Fruit fly (Drosophila melanogaster) whole organism, larva: ENCODE results near the gene Pgam5.

Experiments
- noc ChIP-seq: fragments of 200-800 bp; sonication (Bioruptor generic); optimal IDR thresholded peaks from 3 replicates; lab custom pipeline; 2019; ENCODE audit warnings: missing biosample characterization, mild to moderate bottlenecking, missing genetic modification characterization, moderate library complexity

The Pgam5 gene

DNA sequence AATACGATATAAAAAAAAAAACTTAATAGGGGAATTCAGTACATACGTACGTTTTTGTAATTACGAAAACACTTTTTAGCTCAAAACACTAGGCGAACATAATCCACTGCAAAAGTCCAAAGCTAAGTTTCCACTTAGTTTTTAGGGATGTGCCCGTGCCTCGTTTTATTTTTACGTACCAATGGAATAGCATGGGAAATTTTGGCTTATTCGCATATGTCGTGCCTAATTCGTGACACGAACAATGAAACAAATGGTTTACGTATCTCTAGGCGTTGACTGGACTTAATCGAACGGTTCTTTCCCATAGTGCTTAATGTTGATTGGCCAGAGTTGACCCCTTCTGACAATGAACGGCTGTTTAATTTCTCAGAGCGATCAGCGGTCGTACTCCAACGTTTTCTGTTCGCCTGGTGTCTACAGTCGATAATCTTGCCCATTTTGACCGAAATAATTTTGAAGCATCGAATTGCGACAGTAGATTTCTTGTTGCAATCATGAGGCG is 6.3 kb upstream of the Pgam5 start, which contains the start of gene CG14818:
TSS of gene CG14818 (minus strand) at position 169 of the 505 bp plus-strand sequence.
- TF ChIP-seq noc (tag; lab: Kevin White, UChicago) = peak; percentile 72

DNA sequence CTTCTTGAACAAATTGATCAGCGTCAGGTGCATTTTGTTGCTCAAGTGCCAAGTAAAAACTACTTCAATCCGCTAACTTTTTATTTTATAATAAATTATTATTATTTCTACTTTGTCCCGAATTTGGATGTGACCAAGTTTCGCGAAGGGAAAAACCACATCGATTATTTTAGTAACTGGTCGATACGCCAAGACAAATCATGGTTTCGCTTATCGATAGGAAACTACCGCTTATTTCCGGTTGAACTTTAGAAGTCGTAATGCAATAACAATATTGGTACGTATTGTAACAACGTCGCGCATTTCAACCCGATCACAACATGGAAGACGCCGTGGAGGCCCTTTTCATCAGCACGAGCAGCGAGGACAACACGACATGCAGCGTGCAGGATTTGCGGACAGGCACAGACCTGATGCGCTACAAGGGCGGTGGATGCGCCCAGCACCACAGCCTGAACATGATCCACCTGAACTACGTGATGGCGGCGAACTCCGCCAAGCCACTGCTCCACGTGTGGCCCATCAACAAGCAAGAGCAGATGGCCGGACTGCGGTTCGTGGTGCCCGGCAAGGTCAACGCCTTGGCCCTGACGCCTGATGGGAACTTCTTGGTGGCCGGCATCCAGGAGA is 3.9 kb upstream of the Pgam5 start, which contains the start of the genes CG14817 and CG14805:
TSS of gene CG14817 (minus strand) at position 164 of the 630 bp plus-strand sequence.
TSS of gene CG14805 (plus strand) at position 211 of the 630 bp plus-strand sequence.
- TF ChIP-seq noc (tag; lab: Kevin White, UChicago) = peak; percentile 51

DNA sequence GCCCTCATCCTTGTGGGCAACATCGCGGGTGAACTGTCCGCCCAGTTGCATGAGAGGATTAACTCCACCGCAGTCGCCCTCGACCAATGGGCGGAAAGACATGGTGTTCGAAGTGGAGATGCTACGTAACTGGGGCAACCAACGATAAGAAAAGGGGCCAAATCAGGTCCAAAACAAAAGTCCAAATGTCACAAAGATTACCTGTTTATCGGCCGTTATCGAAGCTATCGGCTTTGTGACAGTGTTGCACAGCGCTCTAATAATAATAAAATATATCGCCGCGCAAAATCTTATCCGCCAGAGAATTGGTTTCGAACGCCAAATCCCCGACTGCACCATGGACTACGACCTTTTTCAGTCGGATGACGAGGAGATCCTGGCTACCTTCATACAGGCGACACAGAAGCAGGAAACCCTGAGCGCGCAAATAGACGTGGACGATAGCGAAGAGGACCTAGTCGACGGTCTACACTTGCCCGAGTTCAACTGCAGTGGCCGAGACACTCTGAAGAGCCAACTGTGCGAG is 4.7 kb downstream of the Pgam5 start, which contains the start of the genes CG14803 and Pex5:
TSS of gene CG14803 (plus strand) at position 285 of the 526 bp plus-strand sequence.
TSS of gene Pex5 (minus strand) at position 476 of the 526 bp plus-strand sequence.
- TF ChIP-seq noc (tag; lab: Kevin White, UChicago) = peak; percentile 17

DNA sequence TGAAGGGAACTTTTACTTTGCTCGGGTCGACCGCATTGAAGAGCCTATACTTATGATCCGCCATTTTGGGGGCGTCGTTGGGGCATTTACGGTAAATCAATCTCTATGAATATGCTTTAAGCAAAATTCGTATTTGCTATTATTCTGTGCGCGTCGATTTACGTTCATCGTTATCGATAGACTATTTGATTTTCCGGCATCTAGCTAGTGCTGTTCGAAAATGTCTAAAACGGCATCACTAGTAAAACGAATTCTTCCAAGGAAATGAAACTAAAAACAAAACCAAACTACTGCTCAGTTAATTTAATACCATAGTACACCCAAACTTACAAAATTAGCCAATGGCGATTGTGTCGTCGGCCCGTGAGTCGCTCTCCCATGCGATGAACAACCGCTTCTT is 7.7 kb downstream of the Pgam5 start, which contains the start of the genes Gcna and MED18:
TSS of gene Gcna (minus strand) at position 163 of the 400 bp plus-strand sequence.
TSS of gene MED18 (plus strand) at position 237 of the 400 bp plus-strand sequence.
- no peak for TF ChIP-seq noc (tag; lab: Kevin White, UChicago)

DNA sequence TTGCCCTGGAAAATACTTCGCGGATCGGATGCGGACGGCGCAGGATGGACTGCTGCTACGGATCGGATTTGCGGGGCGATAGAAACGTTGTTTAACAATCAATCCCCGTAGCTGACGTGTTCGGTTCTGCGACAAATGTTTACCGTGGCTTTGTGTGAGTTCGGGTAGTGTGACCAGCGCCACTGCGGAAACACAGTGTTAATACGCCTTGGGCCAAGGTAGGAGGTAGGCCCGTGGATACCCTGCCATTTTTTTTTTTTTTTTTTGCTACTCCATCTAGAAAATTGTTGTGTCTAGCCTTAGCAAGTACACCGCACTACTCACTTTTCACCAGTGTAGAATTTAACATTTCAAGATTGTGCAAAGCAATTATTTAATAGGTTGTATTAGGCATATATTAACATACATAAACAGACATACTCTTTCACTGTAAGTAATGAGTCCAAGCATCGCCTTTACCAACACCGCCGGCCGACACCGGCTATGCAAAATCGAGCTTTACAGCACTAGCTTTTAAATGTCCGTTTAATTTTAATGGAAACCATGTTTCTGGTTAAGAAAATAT is 11.7 kb downstream of the Pgam5 start, which contains the start of gene deltaCOP:
TSS of gene deltaCOP (minus strand) at position 171 of the 565 bp plus-strand sequence.
- peak; percentile 67 for TF ChIP-seq noc (tag; lab: Kevin White, UChicago)

DNA sequence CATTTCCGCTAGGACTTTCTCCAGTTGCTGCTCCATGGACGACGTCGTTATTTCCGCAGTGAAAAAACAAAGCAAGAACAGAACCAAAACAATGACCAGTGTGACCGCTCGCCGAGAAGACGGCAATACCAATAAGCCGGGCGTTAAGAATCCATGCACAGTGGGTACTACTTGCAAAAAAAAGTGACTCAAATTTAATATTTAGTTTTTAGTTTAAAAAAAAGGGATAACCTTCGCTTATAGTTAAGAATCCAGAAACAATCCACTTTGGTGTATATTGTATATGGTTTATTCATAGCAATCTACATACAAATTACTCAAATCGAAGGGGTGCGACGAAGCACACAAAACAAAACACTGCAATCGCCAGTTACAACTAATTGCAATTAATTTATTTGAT is 14.5 kb downstream of the Pgam5 start, which contains the start of gene Lamtor5:
TSS of gene Lamtor5 (minus strand) at position 105 of the 400 bp plus-strand sequence.
- TF ChIP-seq noc (tag; lab: Kevin White, UChicago) = peak; percentile 24

DNA sequence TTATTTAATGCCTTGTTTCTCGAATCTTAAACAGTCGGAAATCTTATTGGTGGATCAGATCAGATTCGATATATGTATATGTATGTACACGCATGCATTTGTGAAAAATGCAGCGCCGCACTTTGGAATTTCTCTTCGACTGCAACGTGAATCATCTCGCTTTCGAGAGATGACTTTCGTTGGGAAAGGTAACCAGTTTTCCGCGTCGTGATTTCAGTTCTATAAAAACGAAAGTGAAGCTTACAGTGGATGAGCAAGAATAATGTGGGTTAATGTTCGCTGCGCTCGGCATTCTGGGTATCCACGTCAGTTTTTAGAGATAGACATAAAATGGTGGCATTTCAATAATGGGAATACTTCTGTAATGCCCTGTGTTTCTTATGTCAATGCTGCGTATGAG is 16.8 kb downstream of the Pgam5 start:
- TF ChIP-seq noc (tag; lab: Kevin White, UChicago) = no peak

DNA sequence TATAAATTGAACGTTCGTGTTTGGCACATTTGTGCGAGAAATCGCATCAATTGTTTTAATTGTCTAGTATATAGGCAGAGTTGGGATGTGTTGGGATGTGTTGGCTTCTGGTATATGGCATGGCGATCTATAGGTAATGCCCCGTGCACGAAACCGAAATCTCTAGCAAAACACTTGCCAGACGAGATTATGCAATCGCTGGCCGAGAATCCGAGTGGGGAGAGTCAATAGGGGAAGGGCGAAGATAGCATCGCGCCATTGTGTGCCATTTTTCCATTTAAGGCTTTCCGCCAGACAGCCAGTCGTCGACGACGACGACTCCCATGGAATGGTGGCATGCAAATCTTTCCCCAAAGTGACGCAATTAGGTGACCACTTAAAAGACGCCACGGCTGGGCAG is 18.5 kb downstream of the Pgam5 start:
- no peak for TF ChIP-seq noc (tag; lab: Kevin White, UChicago)

DNA sequence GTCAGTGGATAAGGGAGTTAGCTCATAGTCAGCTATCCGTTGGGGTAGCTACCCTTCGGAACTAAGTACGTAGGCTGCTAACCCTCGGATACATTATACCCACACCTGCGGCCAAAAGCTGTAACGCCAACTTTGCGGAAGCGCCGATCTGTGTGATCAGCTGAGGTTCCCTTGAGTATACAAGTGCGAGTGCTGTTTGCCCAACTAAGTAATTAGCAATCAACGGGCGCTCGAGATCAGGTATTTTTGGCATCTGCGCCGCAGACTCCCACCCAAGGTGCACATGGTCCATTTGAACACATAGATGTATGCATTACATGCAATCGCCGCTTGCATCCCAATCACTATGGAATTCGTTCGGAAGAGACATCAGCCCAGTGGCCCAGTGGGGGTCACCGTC is 19.3 kb downstream of the Pgam5 start:
- no peak for TF ChIP-seq noc (tag; lab: Kevin White, UChicago)

DNA sequence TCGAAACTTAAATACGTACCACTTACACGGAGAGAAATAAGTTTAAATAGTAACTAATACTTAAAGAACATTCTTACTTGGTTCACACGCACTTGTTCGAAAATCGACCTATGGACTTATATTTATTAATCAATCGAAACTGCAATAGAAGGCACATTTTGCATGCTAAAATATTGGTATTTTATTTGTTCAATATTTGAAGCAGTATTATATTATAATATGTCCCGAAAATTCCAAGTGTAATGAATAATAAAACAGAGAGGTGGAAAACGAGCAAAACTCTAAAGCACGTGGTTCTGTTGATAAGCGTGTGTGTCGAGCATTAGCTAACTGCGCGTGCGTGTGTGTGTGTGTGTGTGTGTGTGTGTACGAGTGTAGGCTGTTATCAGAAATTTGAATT is 23.5 kb downstream of the Pgam5 start:
- peak; percentile 98 for TF ChIP-seq noc (tag; lab: Kevin White, UChicago)

DNA sequence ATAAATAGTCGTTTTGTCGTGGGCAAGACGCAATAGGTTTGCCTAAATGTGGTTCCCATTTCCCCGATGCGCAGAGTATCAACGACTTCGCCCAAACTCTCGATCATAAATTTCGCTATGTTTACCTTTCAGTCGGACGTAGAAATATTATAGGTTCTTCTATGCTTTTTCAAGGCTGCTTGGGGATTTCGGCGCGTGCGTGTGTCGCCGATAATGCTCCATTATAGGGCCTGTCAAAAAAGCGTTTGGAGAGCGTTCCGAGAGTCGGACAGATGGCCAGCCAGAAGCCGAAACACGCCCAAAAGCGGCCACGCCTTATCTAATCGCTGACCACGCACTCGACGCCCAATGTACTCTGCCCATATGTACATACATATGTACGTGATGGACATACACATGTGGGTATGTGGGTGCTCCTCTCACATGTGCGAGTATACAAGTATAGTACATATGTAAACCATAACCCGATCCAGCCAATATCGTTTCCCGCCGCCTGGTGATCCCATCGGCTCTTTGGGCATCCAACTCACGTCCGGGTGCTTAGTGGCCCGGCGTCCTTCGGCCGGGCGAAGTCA is 24.7 kb downstream of the Pgam5 start:
- peak; percentile 0 for TF ChIP-seq noc (tag; lab: Kevin White, UChicago)

DNA sequence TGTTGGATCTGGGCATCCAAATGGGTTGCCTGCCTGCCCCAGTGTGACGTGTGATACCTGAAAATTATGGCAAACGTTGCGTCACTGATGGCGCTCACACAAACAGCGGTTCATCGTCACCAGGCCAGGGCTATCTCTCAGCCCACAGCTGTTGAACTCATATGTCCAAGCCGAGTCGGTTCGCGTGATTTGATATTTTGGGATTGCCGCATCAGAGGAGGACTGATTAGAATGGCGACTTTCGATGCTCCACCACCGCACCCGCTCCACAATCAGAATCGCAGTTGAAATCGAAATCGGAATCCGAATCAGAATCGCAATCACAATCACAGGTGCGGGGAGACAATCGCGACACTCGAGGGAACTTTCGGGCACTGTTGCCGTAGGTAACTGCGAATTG is 25.6 kb downstream of the Pgam5 start:
- TF ChIP-seq noc (tag; lab: Kevin White, UChicago) = no peak

DNA sequence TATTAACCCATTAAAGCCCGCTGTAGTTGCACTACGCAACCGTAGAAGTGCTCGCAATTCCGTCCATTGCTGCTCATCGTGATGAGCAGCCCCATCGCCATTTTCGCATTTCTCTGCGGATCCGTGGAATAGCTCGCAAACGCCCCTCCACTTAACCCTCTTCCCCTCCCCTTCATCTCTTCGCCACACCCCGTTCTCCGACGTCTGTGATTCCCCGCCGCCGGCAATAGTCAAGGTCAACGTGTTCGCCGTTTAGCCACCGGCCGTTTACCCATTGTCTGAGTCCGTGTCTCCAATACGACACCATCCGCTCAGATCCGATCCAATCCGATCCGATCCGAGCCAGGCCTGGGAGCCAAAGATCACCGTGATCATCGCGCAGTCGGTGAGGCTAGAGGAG is 27.0 kb downstream of the Pgam5 start:
- TF ChIP-seq noc (tag; lab: Kevin White, UChicago) = no peak

DNA sequence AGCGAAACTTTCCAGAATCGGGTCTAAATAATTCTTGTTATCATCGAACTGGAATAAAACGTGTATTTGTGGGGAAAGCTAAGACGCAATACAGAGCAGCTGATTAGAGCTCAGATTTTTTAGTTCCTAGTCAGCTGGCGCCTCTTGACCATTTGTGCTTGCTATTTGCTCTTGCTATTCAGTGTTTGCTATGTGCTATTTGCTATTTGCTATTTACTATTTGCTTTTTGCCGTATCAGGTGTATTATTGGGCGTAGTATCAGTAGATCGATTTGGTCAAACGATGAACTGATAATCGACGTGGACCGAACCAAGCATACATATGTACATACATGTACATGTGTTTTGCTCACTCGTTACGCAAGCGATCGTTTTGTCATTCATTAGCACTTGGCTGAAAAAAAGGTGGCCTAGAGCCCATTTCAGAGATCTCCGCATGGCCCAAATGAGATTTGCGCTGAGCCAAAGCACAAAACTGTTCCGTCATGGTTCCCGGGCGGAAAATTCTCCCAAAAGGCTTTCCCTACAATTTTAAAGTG is 27.9 kb downstream of the Pgam5 start:
- TF ChIP-seq noc (tag; lab: Kevin White, UChicago) = peak; percentile 37

DNA sequence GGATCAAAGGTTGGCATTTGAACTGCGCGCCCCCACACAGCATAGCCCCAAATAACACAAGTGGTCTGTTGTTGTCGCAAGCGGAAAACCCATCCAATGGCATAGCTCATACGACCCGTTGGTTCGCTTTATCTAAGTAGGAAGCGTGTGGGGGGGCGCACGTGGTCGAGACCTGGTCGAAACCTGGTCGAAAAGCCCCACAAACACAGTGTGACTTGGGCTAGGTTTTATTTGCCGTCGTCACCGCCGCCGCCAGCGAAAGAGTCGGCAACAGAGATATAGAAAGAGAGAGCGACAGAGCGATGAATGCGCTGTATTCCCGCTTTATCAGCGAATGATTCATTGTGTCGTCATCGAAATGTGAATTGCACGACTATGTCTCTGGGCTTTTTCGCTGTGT is 30.5 kb downstream of the Pgam5 start:
- TF ChIP-seq noc (tag; lab: Kevin White, UChicago) = no peak
